Worm (Caenorhabditis elegans): ENCODE data around the gene pals-21.

The pals-21 gene

DNA sequence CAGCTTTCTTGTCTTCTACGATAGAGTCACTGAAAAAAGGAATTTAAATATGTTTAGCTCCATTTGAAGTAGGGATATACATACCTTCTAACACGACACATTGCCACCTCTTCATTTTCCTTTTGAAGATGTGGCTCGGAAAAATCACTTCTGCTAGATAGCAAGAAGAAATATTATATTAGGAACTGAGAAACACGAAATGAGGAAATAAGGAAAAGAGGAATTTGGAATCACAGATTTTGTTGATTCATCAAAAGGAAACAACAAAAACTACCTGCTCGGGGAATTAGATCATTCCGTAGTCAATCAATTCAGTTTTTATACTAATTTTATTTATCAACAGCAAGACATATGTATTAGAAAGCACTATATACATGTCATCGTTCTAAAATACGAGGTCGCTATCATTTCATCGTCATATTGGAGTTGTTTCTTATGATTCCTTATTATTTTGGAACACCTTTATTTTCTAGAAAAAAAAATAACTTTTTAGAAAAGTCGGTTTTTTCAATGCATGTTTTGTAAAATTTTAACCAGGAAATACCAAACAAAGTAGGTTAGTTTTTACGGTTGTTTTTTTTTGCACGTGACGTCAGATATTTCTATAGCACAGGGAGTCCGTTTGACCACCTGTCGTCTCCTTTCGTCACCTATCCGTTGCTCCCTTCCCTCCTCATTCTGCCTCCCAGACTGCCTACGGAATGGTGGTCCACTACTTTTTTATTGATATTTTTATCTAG is at the start of gene pals-21, which contains the start of gene Y82E9BR.6:
Gene pals-21, minus strand, starts transcription at position 101 of the 740 bp plus-strand sequence.
Gene Y82E9BR.6, plus strand, starts transcription at position 690 of the 740 bp plus-strand sequence.
- TF ChIP-seq duxl-1 (tag; optimal IDR thresholded peaks at IDR 0.05; ENCODE audit: poor library complexity) (no peak), F26F4.8 (GFP tag; conservative IDR thresholded peaks at IDR 0.05) (no peak), aly-2 (tag; optimal IDR thresholded peaks at IDR 0.05) (no peak), skn-1 (tag; optimal IDR thresholded peaks at IDR 0.05) (no peak), ceh-28 (tag; optimal IDR thresholded peaks at IDR 0.05) (no peak), madf-9 (GFP tag; conservative IDR thresholded peaks at IDR 0.05) (no peak), php-3 (GFP tag; IDR thresholded peaks at IDR 0.05) (no peak), ceh-62 (tag; optimal IDR thresholded peaks at IDR 0.05) (no peak), hmg-1.1 (GFP tag; IDR thresholded peaks at IDR 0.05) (no peak), mep-1 (tag; optimal IDR thresholded peaks at IDR 0.05) (no peak)

DNA sequence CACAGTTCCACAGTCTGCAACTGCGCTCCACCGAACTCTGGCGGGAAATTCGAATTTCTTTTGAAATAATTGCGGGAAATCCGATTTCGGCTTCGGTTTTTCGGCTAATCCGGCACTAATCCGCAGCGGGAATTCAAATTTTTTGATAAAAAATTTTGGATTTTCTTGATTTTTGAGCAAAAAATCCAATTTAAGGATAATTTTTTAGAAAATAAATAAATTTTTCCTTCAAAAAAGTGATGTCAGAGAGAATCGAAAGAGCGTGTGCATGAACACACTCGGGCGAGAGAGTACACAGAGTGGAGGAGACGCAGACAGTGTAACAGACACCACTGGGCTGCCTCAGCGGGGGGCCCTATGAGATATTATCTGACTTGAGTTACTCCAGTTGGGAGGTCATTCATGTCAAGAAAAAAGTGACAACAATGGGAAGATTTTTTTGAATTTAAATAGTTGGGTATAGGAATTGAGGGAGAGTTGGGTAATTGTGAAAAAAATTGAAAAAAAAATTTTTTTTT is 49.5 kb upstream of the pals-21 start:
- no peak for TF ChIP-seq zip-2 (tag; optimal IDR thresholded peaks at IDR 0.05)
- TF ChIP-seq fkh-10 (GFP tag; optimal IDR thresholded peaks at IDR 0.05) = peak; percentile 11
- no peak for TF ChIP-seq nhr-48 (tag; optimal IDR thresholded peaks at IDR 0.05)
- no peak for TF ChIP-seq zfp-3 (GFP tag; conservative IDR thresholded peaks at IDR 0.05)
- peak; percentile 9 for TF ChIP-seq hlh-30 (tag; optimal IDR thresholded peaks at IDR 0.05; ENCODE audit: insufficient read depth)
- no peak for TF ChIP-seq Y48G9A.11 (GFP tag; IDR thresholded peaks at IDR 0.05)
- TF ChIP-seq hmg-1.1 (GFP tag; IDR thresholded peaks at IDR 0.05) = peak; percentile 61
- TF ChIP-seq mep-1 (tag; optimal IDR thresholded peaks at IDR 0.05) = peak; percentile 10
- TF ChIP-seq spr-1 (tag; optimal IDR thresholded peaks at IDR 0.05) = no peak
- TF ChIP-seq hif-1 (tag; optimal IDR thresholded peaks at IDR 0.05) = no peak
- no peak for TF ChIP-seq nhr-25 (tag; optimal IDR thresholded peaks at IDR 0.05; ENCODE audit: borderline replicate concordance, insufficient read depth)
- no peak for TF ChIP-seq aly-2 (tag; optimal IDR thresholded peaks at IDR 0.05)
- no peak for TF ChIP-seq nhr-10 (tag; optimal IDR thresholded peaks at IDR 0.05)
- TF ChIP-seq pqm-1 (tag; optimal IDR thresholded peaks at IDR 0.05) = no peak
- TF ChIP-seq mxl-3 (GFP tag; optimal IDR thresholded peaks at IDR 0.05) = no peak
- no peak for TF ChIP-seq ceh-28 (tag; optimal IDR thresholded peaks at IDR 0.05)
- TF ChIP-seq ceh-20 (GFP tag; IDR thresholded peaks at IDR 0.05) = no peak
- TF ChIP-seq F44E2.7 (GFP tag; IDR thresholded peaks at IDR 0.05) = no peak
- peak in 1 of 2 experiments; percentile 7 for TF ChIP-seq lsy-2 (tag; optimal IDR thresholded peaks at IDR 0.05)

DNA sequence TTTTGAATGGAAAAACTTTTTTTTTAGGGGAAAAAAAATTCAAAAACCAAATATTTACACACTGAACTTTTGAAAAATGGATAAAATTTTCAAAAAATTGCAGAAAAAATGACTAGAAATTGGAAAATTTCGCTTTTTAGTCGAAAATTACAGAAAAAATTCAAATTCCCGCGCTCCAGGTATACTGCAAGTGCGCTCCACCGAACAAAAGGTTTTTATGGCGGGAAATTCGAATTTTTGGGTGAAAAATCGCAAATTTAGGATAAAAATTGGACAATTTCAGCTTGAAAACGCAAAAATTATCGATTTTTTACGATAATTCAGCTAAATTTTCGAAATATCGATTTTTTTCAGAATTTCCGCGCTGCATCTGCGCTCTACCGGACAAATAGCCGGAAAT is 48.8 kb upstream of the pals-21 start:
- TF ChIP-seq aha-1 (tag) = peak; percentile 8
- TF ChIP-seq lin-38 (GFP tag; IDR thresholded peaks at IDR 0.05) = peak; percentile 81
- no peak for TF ChIP-seq F26F4.8 (GFP tag; conservative IDR thresholded peaks at IDR 0.05)
- TF ChIP-seq ceh-28 (tag; optimal IDR thresholded peaks at IDR 0.05) = peak; percentile 6
- no peak for TF ChIP-seq aly-2 (tag; optimal IDR thresholded peaks at IDR 0.05)

DNA sequence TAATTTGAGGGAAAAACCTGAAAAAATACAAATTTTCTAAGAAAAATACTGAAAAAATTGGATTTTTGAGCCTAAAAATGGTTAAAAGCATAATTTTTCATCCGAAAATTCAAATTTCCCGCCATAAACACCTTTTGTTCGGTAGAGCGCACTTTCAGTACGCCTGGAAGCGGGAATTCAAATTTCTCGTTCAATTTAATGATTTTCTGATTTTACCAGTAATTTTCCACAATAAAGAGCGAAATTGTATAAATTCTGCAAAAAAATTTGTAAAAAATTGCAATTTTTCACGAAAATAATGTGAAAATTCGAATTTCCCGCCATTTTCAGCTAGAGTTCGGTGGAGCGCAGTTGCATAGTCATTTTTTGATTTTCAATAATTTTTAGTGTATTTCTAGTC is 48.0 kb upstream of the pals-21 start:
- TF ChIP-seq lir-3 (tag; optimal IDR thresholded peaks at IDR 0.05) (no peak), php-3 (GFP tag; IDR thresholded peaks at IDR 0.05) (no peak), lin-38 (GFP tag; IDR thresholded peaks at IDR 0.05) (peak; percentile 70), F44E2.7 (GFP tag; IDR thresholded peaks at IDR 0.05) (no peak), ZK546.5 (tag; optimal IDR thresholded peaks at IDR 0.05) (no peak), ceh-20 (GFP tag; IDR thresholded peaks at IDR 0.05) (no peak), lsy-2 (tag; optimal IDR thresholded peaks at IDR 0.05) (no peak), zip-2 (tag; optimal IDR thresholded peaks at IDR 0.05) (no peak), vab-7 (GFP tag; IDR thresholded peaks at IDR 0.05) (no peak)

DNA sequence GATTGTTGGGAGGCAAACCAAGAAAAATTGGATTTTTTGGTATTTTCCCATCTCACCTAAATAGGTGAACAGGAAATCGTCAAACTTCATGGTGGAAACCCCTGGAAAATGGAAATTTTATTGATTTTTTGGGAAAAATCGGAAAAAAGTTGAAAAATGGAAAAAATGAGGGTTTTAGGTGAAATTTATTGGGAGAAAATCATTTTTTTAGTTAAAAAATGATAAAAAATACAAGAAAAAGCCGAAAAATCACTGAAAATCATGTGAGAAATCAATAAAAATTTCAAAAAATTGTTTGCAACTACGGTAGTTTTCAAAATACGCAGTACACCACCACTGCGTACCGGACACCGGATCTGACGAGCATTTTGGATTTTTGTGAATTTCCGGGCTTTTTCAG is 46.7 kb upstream of the pals-21 start, which contains the start of gene lelo-2:
Gene lelo-2, minus strand, starts transcription at position 101 of the 400 bp plus-strand sequence.
- no peak for TF ChIP-seq ceh-28 (tag; optimal IDR thresholded peaks at IDR 0.05)
- TF ChIP-seq aha-1 (tag) = peak; percentile 27

All from whole organism, L4 larva.